Worm (Caenorhabditis elegans): Measurements from ENCODE around the gene cth-1.

- TF ChIP-seq dmd-4 (tag; optimal IDR thresholded peaks at IDR 0.05; ENCODE audit: borderline replicate concordance) (no peak), hlh-15 (tag; optimal IDR thresholded peaks at IDR 0.05) (no peak), nhr-11 (tag; optimal IDR thresholded peaks at IDR 0.05) (no peak), tbx-2 (tag; optimal IDR thresholded peaks at IDR 0.05) (no peak), ama-1 (optimal IDR thresholded peaks at IDR 0.05) (no peak), pqm-1 (tag; optimal IDR thresholded peaks at IDR 0.05) (no peak), lim-6 (tag; optimal IDR thresholded peaks at IDR 0.05) (no peak), elt-4 (tag; optimal IDR thresholded peaks at IDR 0.05) (no peak)
Measured at ce11 chrV:16080039-16080438, 20.4 kb upstream of the cth-1 start.
